Fruit fly (Drosophila melanogaster): ENCODE measurements around the gene CG32856.

CG32856 gene

DNA sequence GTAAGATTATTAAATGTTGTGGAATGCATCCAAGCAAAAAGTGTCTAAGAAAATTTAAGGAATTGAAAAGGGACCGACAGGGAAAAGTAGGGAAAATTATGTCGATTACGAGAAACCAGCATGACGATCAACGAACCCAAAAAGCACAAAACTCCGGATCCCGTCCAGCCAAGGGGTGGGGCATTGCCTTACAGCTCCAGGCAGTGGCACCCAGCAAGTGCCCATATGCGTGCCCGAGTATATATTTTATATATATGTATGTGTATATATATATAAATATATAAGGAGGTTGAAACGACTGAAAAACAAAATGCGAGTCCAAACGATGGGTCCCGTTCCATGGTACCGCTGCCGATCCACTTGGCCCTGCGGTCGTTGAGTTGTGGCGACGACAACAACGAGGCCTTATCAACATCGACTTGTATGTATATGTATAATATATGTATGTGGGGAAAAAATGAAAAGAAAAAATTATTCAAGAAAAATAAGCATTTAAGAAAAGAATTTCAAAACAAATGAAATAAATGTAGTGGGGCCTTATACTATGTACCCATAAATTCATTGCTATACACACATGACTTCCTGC is 22.0 kb upstream of the CG32856 start (continued):
- 0 out of 3 replicates have a peak, but pooled peaks have one; percentile 51 for TF ChIP-seq CG6163 (GFP tag; IDR thresholded peaks at IDR 0.05)
- TF ChIP-seq CG11762 (GFP tag; optimal IDR thresholded peaks at IDR 0.05; ENCODE audit: insufficient read depth), result no peak
- no peak for TF ChIP-seq CG8319 (GFP tag; optimal IDR thresholded peaks at IDR 0.05)
- TF ChIP-seq Ets96B (tag; optimal IDR thresholded peaks at IDR 0.05), result peak; percentile 7
- TF ChIP-seq Eip93F (GFP tag; optimal IDR thresholded peaks at IDR 0.05), result no peak
- no peak for TF ChIP-seq CG7368 (GFP tag; optimal IDR thresholded peaks at IDR 0.05)
- TF ChIP-seq CG3919 (GFP tag; optimal IDR thresholded peaks at IDR 0.05), result no peak
- no peak for TF ChIP-seq acj6 (GFP tag; optimal IDR thresholded peaks at IDR 0.05)
- TF ChIP-seq Ets21C (GFP tag; optimal IDR thresholded peaks at IDR 0.05), result no peak
- TF ChIP-seq eg (GFP tag; IDR thresholded peaks at IDR 0.05), result peak; percentile 38; the same call in 1 of the 3 replicates
- no peak for TF ChIP-seq Sox102F (GFP tag; optimal IDR thresholded peaks at IDR 0.05)
- TF ChIP-seq CG31627 (GFP tag; optimal IDR thresholded peaks at IDR 0.05), result no peak
- no peak for TF ChIP-seq CG6854 (GFP tag; optimal IDR thresholded peaks at IDR 0.05)
- TF ChIP-seq svp (GFP tag), result peak; percentile 82

dm6 chr3R:15985762-15986214 is 20.6 kb upstream of the CG32856 start, which contains the start of gene srp:
Gene srp, plus strand, starts transcription at chr3R:15986152.
- TF ChIP-seq svp (GFP tag), result peak; percentile 83
- no peak for TF ChIP-seq CG32006 (GFP tag; optimal IDR thresholded peaks at IDR 0.05)
- TF ChIP-seq acj6 (GFP tag; optimal IDR thresholded peaks at IDR 0.05), result no peak
- no peak for TF ChIP-seq CG3032 (tag; optimal IDR thresholded peaks at IDR 0.05)
- no peak for TF ChIP-seq Hr4 (GFP tag; optimal IDR thresholded peaks at IDR 0.05)
- TF ChIP-seq CG9139 (GFP tag; optimal IDR thresholded peaks at IDR 0.05), result no peak
- TF ChIP-seq vri (GFP tag; optimal IDR thresholded peaks at IDR 0.05), result peak; percentile 76
- TF ChIP-seq Sox14 (GFP tag; optimal IDR thresholded peaks at IDR 0.05), result no peak

- peak; percentile 71 for TF ChIP-seq CG31627 (GFP tag; optimal IDR thresholded peaks at IDR 0.05)
- TF ChIP-seq CG6276 (GFP tag; optimal IDR thresholded peaks at IDR 0.05), result peak; percentile 75
- TF ChIP-seq fkh (GFP tag; optimal IDR thresholded peaks at IDR 0.05), result peak; percentile 66
- peak; percentile 81 for TF ChIP-seq eg (GFP tag; IDR thresholded peaks at IDR 0.05)
- peak; percentile 73 for TF ChIP-seq CG10631 (GFP tag; optimal IDR thresholded peaks at IDR 0.05)
- TF ChIP-seq Ets96B (tag; optimal IDR thresholded peaks at IDR 0.05), result peak; percentile 86
- TF ChIP-seq Ets21C (GFP tag; optimal IDR thresholded peaks at IDR 0.05), result peak; percentile 41
- TF ChIP-seq achi (GFP tag; optimal IDR thresholded peaks at IDR 0.05), result peak; percentile 74
- peak; percentile 67 for TF ChIP-seq Sox14 (GFP tag; optimal IDR thresholded peaks at IDR 0.05)
- no peak for TF ChIP-seq fd85E (GFP tag; optimal IDR thresholded peaks at IDR 0.05)
- peak; percentile 78 for TF ChIP-seq OdsH (GFP tag; optimal IDR thresholded peaks at IDR 0.05)
- peak; percentile 74 for TF ChIP-seq CG10669 (GFP tag; optimal IDR thresholded peaks at IDR 0.05)
- peak; percentile 86 for TF ChIP-seq CG8119 (GFP tag; IDR thresholded peaks at IDR 0.05)
- TF ChIP-seq svp (GFP tag), result peak; percentile 98
- peak; percentile 77 for TF ChIP-seq acj6 (GFP tag; optimal IDR thresholded peaks at IDR 0.05)
- peak; percentile 58 for TF ChIP-seq Sox15 (GFP tag; optimal IDR thresholded peaks at IDR 0.05)
- peak; percentile 84 for TF ChIP-seq Met (GFP tag; optimal IDR thresholded peaks at IDR 0.05)
- peak; percentile 80 for TF ChIP-seq spab (GFP tag; optimal IDR thresholded peaks at IDR 0.05)
- peak; percentile 79 for TF ChIP-seq CG6792 (GFP tag; optimal IDR thresholded peaks at IDR 0.05)
- peak; percentile 58 for TF ChIP-seq CG8319 (GFP tag; optimal IDR thresholded peaks at IDR 0.05)
- peak; percentile 71 for TF ChIP-seq CG16779 (tag; optimal IDR thresholded peaks at IDR 0.05)
- TF ChIP-seq Hr39 (GFP tag; optimal IDR thresholded peaks at IDR 0.05), result peak; percentile 67
- TF ChIP-seq CG3919 (GFP tag; optimal IDR thresholded peaks at IDR 0.05), result peak; percentile 75
- peak; percentile 27 for TF ChIP-seq vri (GFP tag; optimal IDR thresholded peaks at IDR 0.05)
- TF ChIP-seq CG6163 (GFP tag; IDR thresholded peaks at IDR 0.05), result peak; percentile 78; the same call in 2 of the 3 replicates
- peak; percentile 74 for TF ChIP-seq CG9139 (GFP tag; optimal IDR thresholded peaks at IDR 0.05)
- TF ChIP-seq CG4318 (GFP tag; optimal IDR thresholded peaks at IDR 0.05), result peak; percentile 54
- peak; percentile 26 for TF ChIP-seq CG6854 (GFP tag; optimal IDR thresholded peaks at IDR 0.05)
- TF ChIP-seq Eip93F (GFP tag; optimal IDR thresholded peaks at IDR 0.05), result no peak
- peak; percentile 75 for TF ChIP-seq dsx (GFP tag; optimal IDR thresholded peaks at IDR 0.05; ENCODE audit: poor library complexity, severe bottlenecking)
- TF ChIP-seq Gug (GFP tag; IDR thresholded peaks at IDR 0.05), result peak; percentile 79
- TF ChIP-seq Eip75B (GFP tag; optimal IDR thresholded peaks at IDR 0.05), result peak; percentile 82
- peak; percentile 57 for TF ChIP-seq dac (GFP tag; optimal IDR thresholded peaks at IDR 0.05)
- TF ChIP-seq CG32006 (GFP tag; optimal IDR thresholded peaks at IDR 0.05), result peak; percentile 81
- TF ChIP-seq Smox (GFP tag; optimal IDR thresholded peaks at IDR 0.05), result peak; percentile 80
- peak; percentile 63 for TF ChIP-seq fd59A (GFP tag; optimal IDR thresholded peaks at IDR 0.05)
- TF ChIP-seq CG11902 (GFP tag; optimal IDR thresholded peaks at IDR 0.05), result peak; percentile 36
- peak; percentile 51 to 84 for TF ChIP-seq salr (GFP tag; optimal IDR thresholded peaks at IDR 0.05)
These were observed 19.4 kb upstream of the CG32856 start for dm6 chr3R:15984483-15985118.
